Fruit fly (Drosophila melanogaster) whole organism, embryonic: ENCODE results near the gene CG31551.

ENCODE experiments used
- Ada2b ChIP-seq: fragments of 200-800 bp; sonication (Bioruptor generic); IDR thresholded peaks from 2 replicates; pipeline ENCODE4 v1.3.6; 2022; ENCODE audit warnings: missing biosample characterization, missing genetic modification characterization
- Atf6 ChIP-seq: fragments of 200-800 bp; sonication (Bioruptor generic); IDR thresholded peaks from 2 replicates; pipeline ENCODE4 v1.3.6; 2022; ENCODE audit warnings: missing biosample characterization, missing genetic modification characterization
- CG10959 ChIP-seq: fragments of 200-800 bp; sonication (Bioruptor generic); IDR thresholded peaks from 2 replicates; pipeline ENCODE4 v1.3.6; 2022; ENCODE audit warnings: missing biosample characterization, missing genetic modification characterization
- CG12659 ChIP-seq: fragments of 200-800 bp; sonication (Bioruptor generic); optimal IDR thresholded peaks from 3 replicates; lab custom pipeline; 2017; ENCODE audit warnings: mild to moderate bottlenecking, missing biosample characterization, missing genetic modification reagents, missing genetic modification characterization
- CG13287 ChIP-seq: fragments of 200-800 bp; sonication (Bioruptor generic); IDR thresholded peaks from 2 replicates; pipeline ENCODE4 v1.3.6; 2022; ENCODE audit warnings: missing biosample characterization, missing genetic modification characterization; ENCODE audit not compliant: partially characterized antibody
- CG13296 ChIP-seq: fragments of 200-800 bp; sonication (Bioruptor generic); optimal IDR thresholded peaks from 3 replicates; lab custom pipeline; 2018; ENCODE audit warnings: missing biosample characterization, mild to moderate bottlenecking, missing genetic modification characterization
- CG13624 ChIP-seq: fragments of 200-800 bp; sonication (Bioruptor generic); optimal IDR thresholded peaks from 2 replicates; lab custom pipeline; 2016; ENCODE audit warnings: missing biosample characterization, missing genetic modification characterization
- CG15601 ChIP-seq: fragments of 200-800 bp; sonication (Bioruptor generic); optimal IDR thresholded peaks from 3 replicates; lab custom pipeline; 2019; ENCODE audit warnings: missing biosample characterization, mild to moderate bottlenecking, missing genetic modification characterization, moderate library complexity
- CG3163 ChIP-seq: fragments of 200-800 bp; sonication (Bioruptor generic); optimal IDR thresholded peaks from 3 replicates; lab custom pipeline; 2016; ENCODE audit warnings: missing biosample characterization, missing genetic modification characterization
- CG34422 ChIP-seq: fragments of 200-800 bp; sonication (Bioruptor generic); IDR thresholded peaks from 3 replicates; pipeline ENCODE4 v1.3.6; 2022; ENCODE audit warnings: missing biosample characterization, missing genetic modification characterization
- CG6689 ChIP-seq: fragments of 200-800 bp; sonication (Bioruptor generic); IDR thresholded peaks from 2 replicates; pipeline ENCODE4 v1.3.6; 2022; ENCODE audit warnings: missing biosample characterization, missing genetic modification characterization
- CG8281 ChIP-seq: fragments of 200-800 bp; sonication (Bioruptor generic); optimal IDR thresholded peaks from 2 replicates; lab custom pipeline; 2018; ENCODE audit warnings: missing biosample characterization, mild to moderate bottlenecking, missing genetic modification characterization, moderate library complexity
- CG8290 ChIP-seq, 3 experiments: fragments of 200-800 bp; sonication (Bioruptor generic); optimal IDR thresholded peaks; 2 replicates each; lab custom pipeline; 2016 to 2019; ENCODE audit warnings: missing biosample characterization in 3 of 3, missing genetic modification characterization in 3 of 3, mild to moderate bottlenecking in 2 of 3, moderate library complexity in 1 of 3
- CG8944 ChIP-seq: fragments of 200-800 bp; sonication (Bioruptor generic); optimal IDR thresholded peaks from 3 replicates; lab custom pipeline; 2016; ENCODE audit warnings: missing biosample characterization, missing genetic modification characterization
- CG9437 ChIP-seq: fragments of 200-800 bp; sonication (Bioruptor generic); optimal IDR thresholded peaks from 2 replicates; lab custom pipeline; 2018; ENCODE audit warnings: missing biosample characterization, mild to moderate bottlenecking, missing genetic modification characterization
- D ChIP-seq, 2 experiments: fragments of 200-800 bp in 1 of 2; fragments of >200 bp in 1 of 2; sonication (Bioruptor generic) in 1 of 2; optimal IDR thresholded peaks; 2 replicates in 1 of 2; 3 replicates in 1 of 2; lab custom pipeline; 2017; ENCODE audit warnings: mild to moderate bottlenecking in 1 of 2, missing biosample characterization in 1 of 2, missing genetic modification characterization in 1 of 2, missing genetic modification reagents in 1 of 2
- D19A ChIP-seq: fragments of 200-800 bp; optimal IDR thresholded peaks from 3 replicates; lab custom pipeline; 2019; ENCODE audit warnings: missing biosample characterization, mild to moderate bottlenecking, missing genetic modification characterization, moderate library complexity
- D19B ChIP-seq: fragments of 200-800 bp; sonication (Bioruptor generic); optimal IDR thresholded peaks from 2 replicates; lab custom pipeline; 2017; ENCODE audit warnings: missing biosample characterization, mild to moderate bottlenecking, missing genetic modification characterization
- Dbx ChIP-seq: fragments of 200-800 bp; sonication (Bioruptor generic); IDR thresholded peaks from 3 replicates; pipeline ENCODE4 v1.3.6; 2022; ENCODE audit warnings: missing biosample characterization, missing genetic modification characterization
- ERR ChIP-seq: fragments of 200-800 bp; sonication (Bioruptor generic); optimal IDR thresholded peaks from 2 replicates; lab custom pipeline; 2016; ENCODE audit warnings: missing biosample characterization, missing genetic modification characterization
- HLH3B ChIP-seq: fragments of 200-800 bp; sonication (Bioruptor generic); IDR thresholded peaks from 2 replicates; pipeline ENCODE4 v1.3.6; 2022; ENCODE audit warnings: missing biosample characterization, missing genetic modification characterization
- HLH4C ChIP-seq: fragments of 200-800 bp; sonication (Bioruptor generic); IDR thresholded peaks from 3 replicates; pipeline ENCODE4 v1.3.6; 2022; ENCODE audit warnings: missing biosample characterization, missing genetic modification characterization; ENCODE audit not compliant: partially characterized antibody
- Lhr ChIP-seq: fragments of 200-800 bp; sonication (Bioruptor generic); optimal IDR thresholded peaks from 3 replicates; lab custom pipeline; 2017; ENCODE audit warnings: mild to moderate bottlenecking, missing biosample characterization, missing genetic modification reagents, missing genetic modification characterization
- MESR4 ChIP-seq: fragments of 200-800 bp; sonication (Bioruptor generic); optimal IDR thresholded peaks from 2 replicates; lab custom pipeline; 2018; ENCODE audit warnings: missing biosample characterization, mild to moderate bottlenecking, missing genetic modification characterization, moderate library complexity
- Ptx1 ChIP-seq: fragments of 200-800 bp; sonication (Bioruptor generic); IDR thresholded peaks from 2 replicates; pipeline ENCODE4 v1.3.6; 2022; ENCODE audit warnings: missing biosample characterization, missing genetic modification characterization
- ap ChIP-seq: fragments of 200-800 bp; sonication (Bioruptor generic); IDR thresholded peaks from 2 replicates; pipeline ENCODE4 v1.3.6; 2022; ENCODE audit warnings: missing biosample characterization, missing genetic modification characterization
- bbx ChIP-seq: fragments of 200-800 bp; sonication (Bioruptor generic); IDR thresholded peaks from 2 replicates; pipeline ENCODE4 v1.3.6; 2022; ENCODE audit warnings: missing biosample characterization, missing genetic modification characterization; ENCODE audit not compliant: partially characterized antibody
- caup ChIP-seq: fragments of 200-800 bp; sonication (Bioruptor generic); optimal IDR thresholded peaks from 3 replicates; lab custom pipeline; 2017; ENCODE audit warnings: missing biosample characterization, mild to moderate bottlenecking, missing genetic modification characterization, moderate library complexity; ENCODE audit not compliant: severe bottlenecking
- chm ChIP-seq: fragments of 200-800 bp; sonication (Bioruptor generic); IDR thresholded peaks from 2 replicates; pipeline ENCODE4 v1.3.6; 2022; ENCODE audit warnings: missing biosample characterization, missing genetic modification characterization
- crol ChIP-seq: fragments of 200-800 bp; sonication (Bioruptor generic); IDR thresholded peaks from 2 replicates; pipeline ENCODE4 v1.3.6; 2022; ENCODE audit warnings: missing biosample characterization, missing genetic modification characterization
- dan ChIP-seq: fragments of 200-800 bp; sonication (Bioruptor generic); IDR thresholded peaks from 2 replicates; pipeline ENCODE4 v1.3.6; 2022; ENCODE audit warnings: missing biosample characterization, missing genetic modification characterization
- emc ChIP-seq: fragments of 200-800 bp; sonication (Bioruptor generic); optimal IDR thresholded peaks from 2 replicates; lab custom pipeline; 2016; ENCODE audit warnings: missing biosample characterization, missing genetic modification characterization
- esg ChIP-seq: fragments of 200-800 bp; sonication (Bioruptor generic); conservative IDR thresholded peaks from 2 replicates; pipeline ENCODE4 v1.3.6; 2022; ENCODE audit warnings: missing biosample characterization, missing genetic modification characterization
- gce ChIP-seq: fragments of 200-800 bp; sonication (Bioruptor generic); IDR thresholded peaks from 3 replicates; pipeline ENCODE4 v1.3.6; 2022; ENCODE audit warnings: missing biosample characterization, missing genetic modification characterization
- inv ChIP-seq: fragments of 200-800 bp; sonication (Bioruptor generic); IDR thresholded peaks from 2 replicates; pipeline ENCODE4 v1.3.6; 2022; ENCODE audit warnings: missing biosample characterization, missing genetic modification characterization; ENCODE audit not compliant: partially characterized antibody
- jing ChIP-seq: fragments of 200-800 bp; sonication (Bioruptor generic); optimal IDR thresholded peaks from 2 replicates; lab custom pipeline; 2018; ENCODE audit warnings: missing biosample characterization, mild to moderate bottlenecking, missing genetic modification characterization
- nau ChIP-seq: fragments of 200-800 bp; sonication (Bioruptor generic); optimal IDR thresholded peaks from 3 replicates; lab custom pipeline; 2017; ENCODE audit warnings: missing biosample characterization, mild to moderate bottlenecking, missing genetic modification characterization, missing genetic modification reagents
- p53 ChIP-seq: fragments of 200-800 bp; sonication (Bioruptor generic); optimal IDR thresholded peaks from 2 replicates; lab custom pipeline; 2016; ENCODE audit warnings: missing biosample characterization, missing genetic modification characterization
- pros ChIP-seq: fragments of 200-800 bp; sonication (Bioruptor generic); optimal IDR thresholded peaks from 3 replicates; lab custom pipeline; 2019; ENCODE audit warnings: missing biosample characterization, mild to moderate bottlenecking, missing genetic modification characterization, moderate library complexity
- pum ChIP-seq: fragments of 200-800 bp; sonication (Bioruptor generic); optimal IDR thresholded peaks from 2 replicates; lab custom pipeline; 2016; ENCODE audit warnings: missing biosample characterization, missing genetic modification characterization
- schlank ChIP-seq: fragments of 200-800 bp; sonication (Bioruptor generic); optimal IDR thresholded peaks from 2 replicates; lab custom pipeline; 2018; ENCODE audit warnings: missing biosample characterization, mild to moderate bottlenecking, missing genetic modification characterization
- slp2 ChIP-seq: fragments of 200-800 bp; sonication (Bioruptor generic); optimal IDR thresholded peaks from 2 replicates; lab custom pipeline; 2016; ENCODE audit warnings: missing biosample characterization, missing genetic modification characterization
- sqz ChIP-seq: fragments of 200-800 bp; sonication (Bioruptor generic); optimal IDR thresholded peaks from 3 replicates; lab custom pipeline; 2018; ENCODE audit warnings: missing biosample characterization, mild to moderate bottlenecking, missing genetic modification characterization
- trem ChIP-seq: fragments of 200-800 bp; optimal IDR thresholded peaks from 3 replicates; lab custom pipeline; 2019; ENCODE audit warnings: missing biosample characterization, mild to moderate bottlenecking, missing genetic modification characterization, moderate library complexity
- tx ChIP-seq: fragments of 200-800 bp; sonication (Bioruptor generic); optimal IDR thresholded peaks from 2 replicates; lab custom pipeline; 2016; ENCODE audit warnings: missing biosample characterization, missing genetic modification characterization
- unc-4 ChIP-seq: fragments of 200-800 bp; sonication (Bioruptor generic); IDR thresholded peaks from 2 replicates; pipeline ENCODE4 v1.3.6; 2022; ENCODE audit warnings: missing biosample characterization, missing genetic modification characterization; ENCODE audit not compliant: partially characterized antibody
- yki ChIP-seq: fragments of >200 bp; optimal IDR thresholded peaks from 3 replicates; lab custom pipeline; 2018
- zen2 ChIP-seq: fragments of 200-800 bp; sonication (Bioruptor generic); IDR thresholded peaks from 3 replicates; pipeline ENCODE4 v1.3.6; 2022; ENCODE audit warnings: missing biosample characterization, missing genetic modification characterization; ENCODE audit not compliant: partially characterized antibody

CG31551 gene

DNA sequence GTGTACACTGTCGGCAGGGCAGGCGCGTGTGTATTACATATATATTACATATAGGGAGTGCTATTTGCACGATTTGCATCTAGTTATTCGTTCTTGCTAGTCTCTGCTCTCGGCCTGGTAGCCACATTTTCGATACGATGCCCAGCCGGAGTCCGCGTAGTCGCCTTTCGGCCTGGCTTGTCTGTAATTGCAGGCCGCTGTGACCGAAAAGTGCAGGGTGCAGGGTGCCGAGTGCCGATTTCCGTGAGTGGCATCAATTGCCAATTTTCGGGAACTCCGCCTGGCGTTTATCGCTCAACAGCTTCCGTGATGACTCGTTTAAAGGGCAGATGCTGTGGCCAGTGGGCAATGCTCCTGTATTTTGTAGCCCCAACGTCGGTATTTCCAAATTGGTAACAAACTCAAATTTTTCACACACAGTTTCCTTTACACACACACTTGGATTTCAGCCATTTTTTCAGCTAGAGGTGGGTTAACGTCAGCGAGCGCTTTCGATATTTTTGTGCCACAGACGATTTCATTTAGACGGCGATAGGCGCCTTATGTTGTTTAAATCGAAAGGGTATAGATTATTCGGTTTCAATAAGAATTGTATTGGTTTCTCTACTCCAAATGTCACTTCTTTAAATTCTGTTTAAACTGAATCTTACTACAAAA lies 39.7 kb upstream of the CG31551 start, which contains the start of gene CG2926 (continued):
- TF ChIP-seq nau (GFP tag; lab: Kevin White, UChicago) (no peak), bbx (GFP tag; lab: Robert Waterston, UW) (peak; percentile 93), jing (GFP tag; lab: Kevin White, UChicago) (no peak), Dbx (GFP tag; lab: Robert Waterston, UW) (peak; percentile 62), dan (GFP tag; lab: Robert Waterston, UW) (no peak), caup (peak; percentile 9), pros (GFP tag; lab: Kevin White, UChicago) (no peak), CG8281 (tag; lab: Kevin White, UChicago) (no peak), CG13624 (peak; percentile 40), Lhr (GFP tag; lab: Kevin White, UChicago) (no peak), pum (GFP tag; lab: Kevin White, UChicago) (peak; percentile 17), CG8944 (GFP tag; lab: Kevin White, UChicago) (peak; percentile 9), CG3163 (GFP tag; lab: Kevin White, UChicago) (peak; percentile 31), HLH3B (GFP tag; lab: Robert Waterston, UW) (0 out of 2 replicates have a peak, but pooled peaks have one; percentile 6), D (optimal IDR thresholded peaks at IDR 0.05; lab: Kevin White, UChicago) (no peak), D (GFP tag; optimal IDR thresholded peaks at IDR 0.05; lab: Kevin White, UChicago) (no peak), Atf6 (peak; percentile 58), Ptx1 (GFP tag; lab: Robert Waterston, UW) (peak; percentile 51), CG8290 (GFP tag; optimal IDR thresholded peaks at IDR 0.05; lab: Kevin White, UChicago) (no peak), CG8290 (tag; optimal IDR thresholded peaks at IDR 0.05; lab: Kevin White, UChicago) (no peak), zen2 (GFP tag; lab: Robert Waterston, UW) (peak; percentile 79), D19B (GFP tag; lab: Kevin White, UChicago) (no peak), CG15601 (no peak), inv (peak; percentile 84), sqz (GFP tag; lab: Kevin White, UChicago) (no peak), HLH4C (GFP tag; lab: Robert Waterston, UW) (peak; percentile 84), p53 (no peak), emc (GFP tag; lab: Kevin White, UChicago) (peak; percentile 13), CG34422 (GFP tag; lab: Robert Waterston, UW) (peak; percentile 82; the same call in 2 of the 3 replicates), trem (peak; percentile 26), CG10959 (GFP tag; lab: Robert Waterston, UW) (no peak), slp2 (GFP tag; lab: Kevin White, UChicago) (no peak), schlank (tag; lab: Kevin White, UChicago) (no peak), D19A (tag; lab: Kevin White, UChicago) (peak; percentile 100), CG13296 (no peak), chm (GFP tag; lab: Robert Waterston, UW) (peak; percentile 55), tx (GFP tag; lab: Kevin White, UChicago) (peak; percentile 13), CG9437 (GFP tag; lab: Kevin White, UChicago) (peak; percentile 40), gce (GFP tag; lab: Robert Waterston, UW) (no peak), CG13287 (GFP tag; lab: Robert Waterston, UW) (peak; percentile 91), unc-4 (GFP tag; lab: Robert Waterston, UW) (peak; percentile 84), CG6689 (GFP tag; lab: Robert Waterston, UW) (no peak), Ada2b (0 out of 2 replicates have a peak, but pooled peaks have one; percentile 5), crol (GFP tag; lab: Robert Waterston, UW) (0 out of 2 replicates have a peak, but pooled peaks have one; percentile 15), MESR4 (GFP tag; lab: Kevin White, UChicago) (peak; percentile 94), yki (no peak), esg (GFP tag; lab: Robert Waterston, UW) (no peak), CG12659 (GFP tag; lab: Kevin White, UChicago) (peak; percentile 62), ERR (GFP tag; lab: Kevin White, UChicago) (no peak), ap (no peak)
